Fruit fly (Drosophila melanogaster): Measurements from ENCODE around the gene Zcchc7.

- TF ChIP-seq pum (GFP tag; optimal IDR thresholded peaks at IDR 0.05) (peak; percentile 89), Poxn (GFP tag; IDR thresholded peaks at IDR 0.05) (0 out of 2 replicates have a peak, but pooled peaks have one; percentile 17), Gsc (GFP tag; IDR thresholded peaks at IDR 0.05) (peak; percentile 84), Gug (GFP tag; IDR thresholded peaks at IDR 0.05) (peak; percentile 78), CG18011 (GFP tag; optimal IDR thresholded peaks at IDR 0.05) (peak; percentile 58), maf-S (GFP tag; optimal IDR thresholded peaks at IDR 0.05) (peak; percentile 80)
These were observed 45.6 kb downstream of the Zcchc7 start for dm6 chr3L:16890650-16891336.

All from whole organism, embryonic.